Fruit fly (Drosophila melanogaster) whole organism, prepupa: ENCODE results near the gene CIAPIN1.
A peak's percentile ranks its signal among the peaks of the same experiment; 100 is the strongest.

Source experiments
- CG10631 ChIP-seq: fragments of 200-800 bp; sonication (Bioruptor generic); optimal IDR thresholded peaks from 2 replicates; lab custom pipeline; 2016; ENCODE audit warnings: missing biosample characterization, missing genetic modification characterization
- CG10669 ChIP-seq: fragments of 200-800 bp; sonication (Bioruptor generic); optimal IDR thresholded peaks from 3 replicates; lab custom pipeline; 2018; ENCODE audit warnings: missing biosample characterization, mild to moderate bottlenecking, missing genetic modification characterization, moderate library complexity
- CG11762 ChIP-seq: fragments of 200-800 bp; sonication (Bioruptor generic); optimal IDR thresholded peaks from 3 replicates; lab custom pipeline; 2016; ENCODE audit warnings: missing biosample characterization, missing genetic modification characterization; ENCODE audit not compliant: insufficient read depth
- CG15336 ChIP-seq: fragments of 200-800 bp; sonication (Bioruptor generic); IDR thresholded peaks from 2 replicates; pipeline ENCODE4 v1.3.6; 2022; ENCODE audit warnings: missing biosample characterization, missing genetic modification characterization
- CG1621 ChIP-seq: fragments of 200-800 bp; sonication (Bioruptor generic); optimal IDR thresholded peaks from 3 replicates; lab custom pipeline; 2018; ENCODE audit warnings: missing biosample characterization, mild to moderate bottlenecking, missing genetic modification characterization
- CG3032 ChIP-seq: fragments of 200-800 bp; optimal IDR thresholded peaks from 2 replicates; lab custom pipeline; 2019; ENCODE audit warnings: missing biosample characterization, mild to moderate bottlenecking, missing genetic modification characterization, moderate library complexity
- CG31627 ChIP-seq: fragments of 200-800 bp; sonication (Bioruptor generic); optimal IDR thresholded peaks from 3 replicates; lab custom pipeline; 2016; ENCODE audit warnings: missing biosample characterization, missing genetic modification characterization
- CG32006 ChIP-seq: fragments of 200-800 bp; sonication (Bioruptor generic); optimal IDR thresholded peaks from 3 replicates; lab custom pipeline; 2017; ENCODE audit warnings: missing biosample characterization, mild to moderate bottlenecking, missing genetic modification characterization
- CG34406 ChIP-seq: fragments of 200-800 bp; sonication (Bioruptor generic); optimal IDR thresholded peaks from 3 replicates; lab custom pipeline; 2016; ENCODE audit warnings: missing biosample characterization, missing genetic modification characterization
- CG3919 ChIP-seq: fragments of 200-800 bp; sonication (Bioruptor generic); optimal IDR thresholded peaks from 3 replicates; lab custom pipeline; 2016; ENCODE audit warnings: missing biosample characterization, missing genetic modification characterization
- CG4318 ChIP-seq: fragments of 200-800 bp; sonication (Bioruptor generic); optimal IDR thresholded peaks from 3 replicates; lab custom pipeline; 2017; ENCODE audit warnings: missing biosample characterization, mild to moderate bottlenecking, missing genetic modification characterization
- CG6276 ChIP-seq: fragments of 200-800 bp; sonication (Bioruptor generic); optimal IDR thresholded peaks from 2 replicates; lab custom pipeline; 2017; ENCODE audit warnings: missing biosample characterization, mild to moderate bottlenecking, missing genetic modification characterization
- CG6792 ChIP-seq: fragments of 200-800 bp; sonication (Bioruptor generic); optimal IDR thresholded peaks from 3 replicates; lab custom pipeline; 2016; ENCODE audit warnings: missing biosample characterization, missing genetic modification characterization
- CG6808 ChIP-seq: fragments of 200-800 bp; sonication (Bioruptor generic); optimal IDR thresholded peaks from 3 replicates; lab custom pipeline; 2017; ENCODE audit warnings: missing biosample characterization, missing genetic modification characterization, mild to moderate bottlenecking, moderate library complexity, missing genetic modification reagents
- CG6854 ChIP-seq: fragments of 200-800 bp; sonication (Bioruptor generic); optimal IDR thresholded peaks from 2 replicates; lab custom pipeline; 2017; ENCODE audit warnings: missing biosample characterization, mild to moderate bottlenecking, missing genetic modification characterization
- CG8119 ChIP-seq: fragments of 200-800 bp; sonication (Bioruptor generic); IDR thresholded peaks from 3 replicates; pipeline ENCODE4 v1.3.6; 2022; ENCODE audit warnings: missing biosample characterization, missing genetic modification characterization
- CG8319 ChIP-seq: fragments of 200-800 bp; sonication (Bioruptor generic); optimal IDR thresholded peaks from 3 replicates; lab custom pipeline; 2016; ENCODE audit warnings: missing biosample characterization, missing genetic modification characterization
- CG8632 ChIP-seq: fragments of 200-800 bp; sonication (Bioruptor generic); optimal IDR thresholded peaks from 3 replicates; lab custom pipeline; 2016; ENCODE audit warnings: missing biosample characterization, missing genetic modification characterization
- CG9139 ChIP-seq: fragments of 200-800 bp; sonication (Bioruptor generic); optimal IDR thresholded peaks from 3 replicates; lab custom pipeline; 2017; ENCODE audit warnings: missing biosample characterization, mild to moderate bottlenecking, missing genetic modification characterization
- Eip75B ChIP-seq: fragments of 200-800 bp; sonication (Bioruptor generic); optimal IDR thresholded peaks from 3 replicates; lab custom pipeline; 2016; ENCODE audit warnings: missing biosample characterization, missing genetic modification characterization
- Eip93F ChIP-seq: fragments of 200-800 bp; sonication (Bioruptor generic); optimal IDR thresholded peaks from 2 replicates; lab custom pipeline; 2016; ENCODE audit warnings: missing biosample characterization, mild to moderate bottlenecking, missing genetic modification characterization
- Ets21C ChIP-seq: fragments of 200-800 bp; sonication (Bioruptor generic); optimal IDR thresholded peaks from 3 replicates; lab custom pipeline; 2016; ENCODE audit warnings: missing biosample characterization, missing genetic modification characterization
- Hr38 ChIP-seq: sonication (Bioruptor generic); optimal IDR thresholded peaks from 2 replicates; lab custom pipeline; 2016; ENCODE audit warnings: missing biosample characterization, missing genetic modification characterization
- Hr39 ChIP-seq: fragments of 200-800 bp; sonication (Bioruptor generic); optimal IDR thresholded peaks from 2 replicates; lab custom pipeline; 2016; ENCODE audit warnings: missing biosample characterization, missing genetic modification characterization
- Hr4 ChIP-seq: fragments of 200-800 bp; sonication (Bioruptor generic); optimal IDR thresholded peaks from 3 replicates; lab custom pipeline; 2016; ENCODE audit warnings: missing biosample characterization, missing genetic modification characterization
- Met ChIP-seq: fragments of 200-800 bp; sonication (Bioruptor generic); optimal IDR thresholded peaks from 3 replicates; lab custom pipeline; 2016; ENCODE audit warnings: missing biosample characterization, missing genetic modification characterization
- OdsH ChIP-seq: fragments of 200-800 bp; sonication (Bioruptor generic); optimal IDR thresholded peaks from 3 replicates; lab custom pipeline; 2016; ENCODE audit warnings: missing biosample characterization, missing genetic modification characterization
- Smox ChIP-seq: fragments of 200-800 bp; sonication (Bioruptor generic); optimal IDR thresholded peaks from 3 replicates; lab custom pipeline; 2016; ENCODE audit warnings: missing biosample characterization, missing genetic modification characterization
- Sox102F ChIP-seq: fragments of 200-800 bp; sonication (Bioruptor generic); optimal IDR thresholded peaks from 2 replicates; lab custom pipeline; 2016; ENCODE audit warnings: missing biosample characterization, mild to moderate bottlenecking, missing genetic modification characterization
- Sox14 ChIP-seq: fragments of 200-800 bp; sonication (Bioruptor generic); optimal IDR thresholded peaks from 3 replicates; lab custom pipeline; 2016; ENCODE audit warnings: missing biosample characterization, missing genetic modification characterization
- Sox15 ChIP-seq: fragments of 200-800 bp; sonication (Bioruptor generic); optimal IDR thresholded peaks from 3 replicates; lab custom pipeline; 2016; ENCODE audit warnings: missing biosample characterization, missing genetic modification characterization
- achi ChIP-seq: fragments of 200-800 bp; sonication (Bioruptor generic); optimal IDR thresholded peaks from 3 replicates; lab custom pipeline; 2016; ENCODE audit warnings: missing biosample characterization, missing genetic modification characterization
- acj6 ChIP-seq: fragments of 200-800 bp; sonication (Bioruptor generic); optimal IDR thresholded peaks from 3 replicates; lab custom pipeline; 2016; ENCODE audit warnings: missing biosample characterization, missing genetic modification characterization
- cyc ChIP-seq: fragments of 200-800 bp; sonication (Bioruptor generic); optimal IDR thresholded peaks from 3 replicates; lab custom pipeline; 2016; ENCODE audit warnings: missing biosample characterization, missing genetic modification characterization
- dac ChIP-seq: fragments of 200-800 bp; sonication (Bioruptor generic); optimal IDR thresholded peaks from 2 replicates; lab custom pipeline; 2017; ENCODE audit warnings: missing biosample characterization, mild to moderate bottlenecking, missing genetic modification characterization
- dsx ChIP-seq: fragments of 200-800 bp; optimal IDR thresholded peaks from 3 replicates; lab custom pipeline; 2019; ENCODE audit warnings: missing biosample characterization, mild to moderate bottlenecking, missing genetic modification characterization, moderate library complexity; ENCODE audit not compliant: poor library complexity, severe bottlenecking
- eg ChIP-seq: fragments of 200-800 bp; sonication (Bioruptor generic); IDR thresholded peaks from 3 replicates; pipeline ENCODE4 v1.3.6; 2022; ENCODE audit warnings: missing biosample characterization, missing genetic modification characterization
- esn ChIP-seq: fragments of 200-800 bp; sonication (Bioruptor generic); optimal IDR thresholded peaks from 2 replicates; lab custom pipeline; 2016; ENCODE audit warnings: missing biosample characterization, mild to moderate bottlenecking, missing genetic modification characterization, moderate library complexity
- fd59A ChIP-seq: fragments of 200-800 bp; sonication (Bioruptor generic); optimal IDR thresholded peaks from 2 replicates; lab custom pipeline; 2017; ENCODE audit warnings: missing biosample characterization, mild to moderate bottlenecking, missing genetic modification characterization, missing genetic modification reagents
- fd85E ChIP-seq: fragments of 200-800 bp; sonication (Bioruptor generic); optimal IDR thresholded peaks from 3 replicates; lab custom pipeline; 2016; ENCODE audit warnings: missing biosample characterization, missing genetic modification characterization
- fkh ChIP-seq: fragments of 200-800 bp; sonication (Bioruptor generic); optimal IDR thresholded peaks from 3 replicates; lab custom pipeline; 2017; ENCODE audit warnings: missing biosample characterization, mild to moderate bottlenecking, missing genetic modification characterization, moderate library complexity
- lz ChIP-seq: fragments of 200-800 bp; sonication (Bioruptor generic); optimal IDR thresholded peaks from 3 replicates; lab custom pipeline; 2016; ENCODE audit warnings: missing biosample characterization, missing genetic modification characterization
- net ChIP-seq: fragments of 200-800 bp; sonication (Bioruptor generic); optimal IDR thresholded peaks from 3 replicates; lab custom pipeline; 2016; ENCODE audit warnings: missing biosample characterization, missing genetic modification characterization
- pdm3 ChIP-seq: fragments of 200-800 bp; sonication (Bioruptor generic); optimal IDR thresholded peaks from 3 replicates; lab custom pipeline; 2016; ENCODE audit warnings: missing biosample characterization, missing genetic modification characterization
- salr ChIP-seq, 2 experiments: fragments of 200-800 bp; sonication (Bioruptor generic); optimal IDR thresholded peaks; 3 replicates each; lab custom pipeline; 2016 to 2018; ENCODE audit warnings: missing biosample characterization in 2 of 2, missing genetic modification characterization in 2 of 2, mild to moderate bottlenecking in 1 of 2
- spab ChIP-seq: fragments of 200-800 bp; sonication (Bioruptor generic); optimal IDR thresholded peaks from 2 replicates; lab custom pipeline; 2017; ENCODE audit warnings: missing biosample characterization, mild to moderate bottlenecking, missing genetic modification characterization, missing genetic modification reagents
- ss ChIP-seq, 2 experiments: fragments of 200-800 bp; sonication (Bioruptor generic); optimal IDR thresholded peaks; 2 replicates in 1 of 2; 3 replicates in 1 of 2; lab custom pipeline; 2017 to 2018; ENCODE audit warnings: mild to moderate bottlenecking in 2 of 2, missing biosample characterization in 2 of 2, missing genetic modification characterization in 2 of 2, moderate library complexity in 1 of 2
- svp ChIP-seq: fragments of 200-800 bp; sonication (Bioruptor generic); peaks from one replicate; lab custom pipeline; 2016; ENCODE audit warnings: missing biosample characterization, missing genetic modification characterization
- topi ChIP-seq: fragments of 200-800 bp; sonication (Bioruptor generic); optimal IDR thresholded peaks from 3 replicates; lab custom pipeline; 2016; ENCODE audit warnings: missing biosample characterization, missing genetic modification characterization
- vri ChIP-seq: fragments of 200-800 bp; sonication (Bioruptor generic); optimal IDR thresholded peaks from 3 replicates; lab custom pipeline; 2016; ENCODE audit warnings: missing biosample characterization, mild to moderate bottlenecking, missing genetic modification characterization

Gene CIAPIN1

DNA sequence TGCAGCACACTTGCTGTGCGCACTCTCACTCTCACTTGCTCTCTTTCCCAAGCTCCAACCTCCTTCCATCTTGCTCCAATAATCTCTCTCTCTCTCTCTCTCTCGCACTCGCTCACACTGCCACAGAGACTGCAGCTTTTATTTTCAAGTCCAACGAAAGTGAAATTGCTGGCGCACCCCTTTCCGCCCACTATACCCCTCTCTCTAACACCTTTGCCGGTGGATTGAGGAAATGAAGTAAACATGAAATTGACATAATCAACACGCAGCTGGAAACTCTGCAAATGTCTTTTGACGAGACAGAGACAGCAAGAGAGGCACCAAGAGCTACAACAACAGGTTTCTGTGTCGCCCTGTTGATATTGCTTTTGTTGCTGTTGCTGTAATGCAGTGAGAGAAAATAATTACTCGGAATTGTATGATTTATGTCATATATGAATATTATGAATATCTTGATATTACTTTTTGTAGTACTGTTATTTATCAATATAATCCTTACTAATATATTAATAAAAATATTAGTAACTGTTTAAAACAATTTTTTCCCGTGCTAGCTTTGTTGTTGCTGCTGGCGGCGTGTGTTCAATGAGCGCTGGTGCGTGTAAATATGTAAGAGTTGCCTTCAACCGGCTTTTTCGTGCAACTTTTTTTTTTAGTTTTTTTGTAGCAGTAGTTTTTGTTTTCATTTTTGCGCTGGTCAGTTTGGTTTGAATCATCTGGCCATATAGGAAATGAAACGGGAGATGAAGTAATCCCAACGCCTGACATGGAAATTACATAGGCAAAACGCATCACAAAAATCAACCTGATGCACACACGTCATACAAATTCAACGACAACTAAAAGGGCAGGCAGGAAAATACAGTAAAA lies 42.8 kb downstream of the CIAPIN1 start:
- peak; percentile 90 for TF ChIP-seq CG9139
- peak; percentile 87 to 88 for TF ChIP-seq salr (GFP tag; optimal IDR thresholded peaks at IDR 0.05; lab: Kevin White, UChicago)
- peak; percentile 79 for TF ChIP-seq Sox102F (GFP tag; lab: Kevin White, UChicago)
- TF ChIP-seq CG32006 (GFP tag; lab: Kevin White, UChicago): peak; percentile 96
- TF ChIP-seq CG31627 (GFP tag; lab: Kevin White, UChicago): peak; percentile 54
- TF ChIP-seq spab (GFP tag; lab: Kevin White, UChicago): peak; percentile 94
- TF ChIP-seq CG4318 (GFP tag; lab: Kevin White, UChicago): peak; percentile 87
- TF ChIP-seq ss (GFP tag; optimal IDR thresholded peaks at IDR 0.05; lab: Kevin White, UChicago): peak; percentile 97
- TF ChIP-seq acj6 (GFP tag; lab: Kevin White, UChicago): peak; percentile 95
- peak; percentile 66 for TF ChIP-seq Eip93F (GFP tag; lab: Kevin White, UChicago)
- TF ChIP-seq achi (GFP tag; lab: Kevin White, UChicago): peak; percentile 95
- TF ChIP-seq esn (GFP tag; lab: Kevin White, UChicago): peak; percentile 86
- TF ChIP-seq pdm3 (GFP tag; lab: Kevin White, UChicago): peak; percentile 79
- peak; percentile 89 for TF ChIP-seq Eip75B (GFP tag; lab: Kevin White, UChicago)
- peak; percentile 70 for TF ChIP-seq topi (GFP tag; lab: Kevin White, UChicago)
- TF ChIP-seq Hr38 (GFP tag; lab: Kevin White, UChicago): peak; percentile 13
- TF ChIP-seq Met (GFP tag; lab: Kevin White, UChicago): peak; percentile 83
- TF ChIP-seq fkh (GFP tag; lab: Kevin White, UChicago): peak; percentile 85
- peak; percentile 97 for TF ChIP-seq eg
- peak; percentile 97 for TF ChIP-seq CG15336
- TF ChIP-seq svp (GFP tag; lab: Kevin White, UChicago): peak; percentile 85
- peak; percentile 77 for TF ChIP-seq cyc
- TF ChIP-seq net (GFP tag; lab: Kevin White, UChicago): peak; percentile 93
- TF ChIP-seq dac (GFP tag; lab: Kevin White, UChicago): peak; percentile 77
- peak; percentile 83 for TF ChIP-seq Sox15 (GFP tag; lab: Kevin White, UChicago)
- peak; percentile 86 for TF ChIP-seq CG8319
- peak; percentile 97 for TF ChIP-seq CG10631 (GFP tag; lab: Kevin White, UChicago)
- TF ChIP-seq CG10669 (GFP tag; lab: Kevin White, UChicago): peak; percentile 95
- peak; percentile 94 for TF ChIP-seq CG3919 (GFP tag; lab: Kevin White, UChicago)
- peak; percentile 71 for TF ChIP-seq Smox (GFP tag; lab: Kevin White, UChicago)
- peak; percentile 66 for TF ChIP-seq Ets21C (GFP tag; lab: Kevin White, UChicago)
- peak; percentile 97 for TF ChIP-seq dsx (GFP tag; lab: Kevin White, UChicago)
- peak; percentile 94 for TF ChIP-seq CG6808
- peak; percentile 95 for TF ChIP-seq fd59A
- TF ChIP-seq Sox14 (GFP tag; lab: Kevin White, UChicago): peak; percentile 78
- TF ChIP-seq CG6276 (GFP tag; lab: Kevin White, UChicago): peak; percentile 86
- peak; percentile 73 for TF ChIP-seq lz (GFP tag; lab: Kevin White, UChicago)
- peak; percentile 95 for TF ChIP-seq OdsH (GFP tag; lab: Kevin White, UChicago)
- TF ChIP-seq CG3032 (tag; lab: Kevin White, UChicago): peak; percentile 97
- TF ChIP-seq CG11762 (GFP tag; lab: Kevin White, UChicago): peak; percentile 92
- TF ChIP-seq fd85E (GFP tag; lab: Kevin White, UChicago): peak; percentile 63
- TF ChIP-seq CG6854 (GFP tag; lab: Kevin White, UChicago): peak; percentile 89
- TF ChIP-seq CG1621 (tag; lab: Kevin White, UChicago): peak; percentile 89
- peak; percentile 97 for TF ChIP-seq CG8119 (GFP tag; lab: Robert Waterston, UW)
- peak; percentile 89 for TF ChIP-seq Hr4
- peak; percentile 96 for TF ChIP-seq CG8632 (GFP tag; lab: Kevin White, UChicago)
- peak; percentile 91 for TF ChIP-seq CG6792 (GFP tag; lab: Kevin White, UChicago)
- TF ChIP-seq Hr39: peak; percentile 61
- TF ChIP-seq CG34406 (GFP tag; lab: Kevin White, UChicago): peak; percentile 96
- peak; percentile 90 for TF ChIP-seq vri
